Fruit fly (Drosophila melanogaster): ENCODE data around the gene Gasp.

Gene Gasp

DNA sequence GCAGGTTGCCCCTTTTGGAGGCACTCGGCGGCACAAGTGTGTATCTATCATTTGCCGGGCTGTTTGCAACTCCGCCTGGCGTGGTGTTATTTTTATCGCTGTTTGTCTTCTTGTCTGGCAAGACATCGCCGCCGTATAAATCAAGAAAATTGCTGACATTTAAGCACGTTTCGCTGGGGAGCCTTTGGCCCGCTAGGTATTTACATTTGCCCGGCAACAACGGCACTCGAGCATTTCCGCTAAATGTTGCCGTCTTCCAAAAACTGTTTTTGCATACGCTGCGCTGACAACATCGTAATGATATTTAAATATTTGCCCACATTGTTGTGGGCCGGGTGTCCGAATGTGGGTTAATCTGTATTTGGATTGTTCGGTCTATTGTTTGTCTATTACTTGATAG lies 2.4 kb downstream of the Gasp start:
- no peak for TF ChIP-seq psq (optimal IDR thresholded peaks at IDR 0.05)
- no peak for TF ChIP-seq insv (optimal IDR thresholded peaks at IDR 0.05)
- TF ChIP-seq ttk (optimal IDR thresholded peaks at IDR 0.05), result no peak
- TF ChIP-seq Sin3A (optimal IDR thresholded peaks at IDR 0.05), result no peak
- no peak for TF ChIP-seq h (optimal IDR thresholded peaks at IDR 0.05)
- TF ChIP-seq Myc (optimal IDR thresholded peaks at IDR 0.05), result no peak

- no peak for TF ChIP-seq Myc (optimal IDR thresholded peaks at IDR 0.05)
- TF ChIP-seq psq (optimal IDR thresholded peaks at IDR 0.05), result no peak
- TF ChIP-seq ttk (optimal IDR thresholded peaks at IDR 0.05), result no peak
- TF ChIP-seq h (optimal IDR thresholded peaks at IDR 0.05), result no peak
Measured at dm6 chr3R:6097042-6097441, 3.6 kb downstream of the Gasp start.

dm6 chr3R:6082132-6082531 lies 18.6 kb downstream of the Gasp start:
- TF ChIP-seq Sin3A (optimal IDR thresholded peaks at IDR 0.05) (no peak), Myc (optimal IDR thresholded peaks at IDR 0.05) (no peak), ttk (optimal IDR thresholded peaks at IDR 0.05) (no peak), psq (optimal IDR thresholded peaks at IDR 0.05) (no peak), insv (optimal IDR thresholded peaks at IDR 0.05) (no peak), h (optimal IDR thresholded peaks at IDR 0.05) (no peak)

- no peak for TF ChIP-seq ttk (optimal IDR thresholded peaks at IDR 0.05)
- TF ChIP-seq Myc (optimal IDR thresholded peaks at IDR 0.05), result no peak
- TF ChIP-seq psq (optimal IDR thresholded peaks at IDR 0.05), result no peak
- TF ChIP-seq insv (optimal IDR thresholded peaks at IDR 0.05), result no peak
- TF ChIP-seq h (optimal IDR thresholded peaks at IDR 0.05), result no peak
- TF ChIP-seq Sin3A (optimal IDR thresholded peaks at IDR 0.05), result no peak
Measured at dm6 chr3R:6078183-6078582, 22.5 kb downstream of the Gasp start, which contains the start of gene Or83c. Gene Or83c (minus strand): TSS chr3R:6078283.

dm6 chr3R:6057436-6057835 lies 43.3 kb downstream of the Gasp start, which contains the start of gene CG15580:
Gene CG15580 (minus strand): TSS chr3R:6057536.
- no peak for TF ChIP-seq Sin3A (optimal IDR thresholded peaks at IDR 0.05)
- no peak for TF ChIP-seq psq (optimal IDR thresholded peaks at IDR 0.05)
- no peak for TF ChIP-seq insv (optimal IDR thresholded peaks at IDR 0.05)

All from Kc167 (cell line).